Fruit fly (Drosophila melanogaster) whole organism, embryonic: Measurements from ENCODE around the gene H15.

ENCODE experiments used
- Antp ChIP-seq: fragments of 200-800 bp; sonication (Bioruptor generic); optimal IDR thresholded peaks from 3 replicates; lab custom pipeline; 2016; ENCODE audit warnings: missing biosample characterization, missing genetic modification characterization
- Atf6 ChIP-seq: fragments of 200-800 bp; sonication (Bioruptor generic); IDR thresholded peaks from 2 replicates; pipeline ENCODE4 v1.3.6; 2022; ENCODE audit warnings: missing biosample characterization, missing genetic modification characterization
- BtbVII ChIP-seq: fragments of 200-800 bp; sonication (Bioruptor generic); optimal IDR thresholded peaks from 3 replicates; lab custom pipeline; 2017; ENCODE audit warnings: missing biosample characterization, mild to moderate bottlenecking, missing genetic modification characterization
- CG10321 ChIP-seq: fragments of 200-800 bp; sonication (Bioruptor generic); IDR thresholded peaks from 2 replicates; pipeline ENCODE4 v1.3.6; 2022; ENCODE audit warnings: missing biosample characterization, missing genetic modification characterization
- CG10979 ChIP-seq: fragments of 200-800 bp; sonication (Bioruptor generic); optimal IDR thresholded peaks from 2 replicates; lab custom pipeline; 2018; ENCODE audit warnings: missing biosample characterization, mild to moderate bottlenecking, missing genetic modification characterization, moderate library complexity
- CG11093 ChIP-seq: fragments of 200-800 bp; sonication (Bioruptor generic); IDR thresholded peaks from 3 replicates; pipeline ENCODE4 v1.3.6; 2022; ENCODE audit warnings: missing biosample characterization, missing genetic modification characterization
- CG11695 ChIP-seq: fragments of 200-800 bp; sonication (Bioruptor generic); IDR thresholded peaks from 3 replicates; pipeline ENCODE4 v1.3.6; 2022; ENCODE audit warnings: missing biosample characterization, missing genetic modification characterization
- CG12155 ChIP-seq: fragments of 200-800 bp; sonication (Bioruptor generic); optimal IDR thresholded peaks from 3 replicates; lab custom pipeline; 2016; ENCODE audit warnings: missing biosample characterization, missing genetic modification characterization
- CG13624 ChIP-seq: fragments of 200-800 bp; sonication (Bioruptor generic); optimal IDR thresholded peaks from 2 replicates; lab custom pipeline; 2016; ENCODE audit warnings: missing biosample characterization, missing genetic modification characterization
- CG15073 ChIP-seq: fragments of 200-800 bp; sonication (Bioruptor generic); optimal IDR thresholded peaks from 2 replicates; lab custom pipeline; 2016; ENCODE audit warnings: missing biosample characterization, missing genetic modification characterization
- CG18011 ChIP-seq: fragments of 200-800 bp; sonication (Bioruptor generic); optimal IDR thresholded peaks from 2 replicates; lab custom pipeline; 2017; ENCODE audit warnings: missing biosample characterization, missing genetic modification characterization, mild to moderate bottlenecking, moderate library complexity, missing genotype
- CG2120 ChIP-seq: fragments of 200-800 bp; sonication (Bioruptor generic); optimal IDR thresholded peaks from 3 replicates; lab custom pipeline; 2016; ENCODE audit warnings: missing biosample characterization, missing genetic modification characterization
- CG2875 ChIP-seq: fragments of 200-800 bp; sonication (Bioruptor generic); optimal IDR thresholded peaks from 2 replicates; lab custom pipeline; 2017; ENCODE audit warnings: missing biosample characterization, mild to moderate bottlenecking, missing genetic modification characterization, missing genetic modification reagents
- CG34422 ChIP-seq: fragments of 200-800 bp; sonication (Bioruptor generic); IDR thresholded peaks from 3 replicates; pipeline ENCODE4 v1.3.6; 2022; ENCODE audit warnings: missing biosample characterization, missing genetic modification characterization
- CG4328 ChIP-seq: fragments of 200-800 bp; sonication (Bioruptor generic); optimal IDR thresholded peaks from 3 replicates; lab custom pipeline; 2017; ENCODE audit warnings: missing biosample characterization, missing genetic modification reagents, missing genetic modification characterization
- CG6683 ChIP-seq: fragments of 200-800 bp; sonication (Bioruptor generic); optimal IDR thresholded peaks from 2 replicates; lab custom pipeline; 2017; ENCODE audit warnings: missing biosample characterization, mild to moderate bottlenecking, missing genetic modification characterization, missing genetic modification reagents
- CG7987 ChIP-seq: fragments of 200-800 bp; sonication (Bioruptor generic); optimal IDR thresholded peaks from 2 replicates; lab custom pipeline; 2018; ENCODE audit warnings: missing biosample characterization, mild to moderate bottlenecking, missing genetic modification characterization, moderate library complexity
- CG8944 ChIP-seq: fragments of 200-800 bp; sonication (Bioruptor generic); optimal IDR thresholded peaks from 3 replicates; lab custom pipeline; 2016; ENCODE audit warnings: missing biosample characterization, missing genetic modification characterization
- CG9727 ChIP-seq: fragments of 200-800 bp; sonication (Bioruptor generic); optimal IDR thresholded peaks from 3 replicates; lab custom pipeline; 2017; ENCODE audit warnings: missing biosample characterization, mild to moderate bottlenecking, missing genetic modification characterization
- Doc2 ChIP-seq: fragments of 200-800 bp; sonication (Bioruptor generic); IDR thresholded peaks from 2 replicates; pipeline ENCODE4 v1.3.6; 2022; ENCODE audit warnings: missing biosample characterization, missing genetic modification characterization
- Dp ChIP-seq: fragments of 200-800 bp; sonication (Bioruptor generic); optimal IDR thresholded peaks from 2 replicates; lab custom pipeline; 2018; ENCODE audit warnings: missing biosample characterization, mild to moderate bottlenecking, missing genetic modification characterization, moderate library complexity
- Drgx ChIP-seq: fragments of 200-800 bp; sonication (Bioruptor generic); IDR thresholded peaks from 2 replicates; pipeline ENCODE4 v1.3.6; 2022; ENCODE audit warnings: missing biosample characterization, missing genetic modification characterization
- Elba2 ChIP-seq: fragments of 200-800 bp; sonication (Bioruptor generic); optimal IDR thresholded peaks from 3 replicates; lab custom pipeline; 2016; ENCODE audit warnings: missing biosample characterization, missing genetic modification characterization
- Hr3 ChIP-seq: fragments of 200-800 bp; sonication (Bioruptor generic); optimal IDR thresholded peaks from 3 replicates; lab custom pipeline; 2016; ENCODE audit warnings: missing biosample characterization, missing genetic modification characterization
- Jarid2 ChIP-seq: fragments of 200-800 bp; sonication (Bioruptor generic); optimal IDR thresholded peaks from 3 replicates; lab custom pipeline; 2017; ENCODE audit warnings: mild to moderate bottlenecking, missing biosample characterization, missing genetic modification reagents, missing genetic modification characterization
- Med ChIP-seq: fragments of 200-800 bp; sonication (Bioruptor generic); peaks from one replicate; lab custom pipeline; 2016; ENCODE audit warnings: missing biosample characterization, missing genetic modification characterization, mild to moderate bottlenecking, inconsistent platforms, moderate library complexity
- Meics ChIP-seq: fragments of 200-800 bp; sonication (Bioruptor generic); optimal IDR thresholded peaks from 2 replicates; lab custom pipeline; 2017; ENCODE audit warnings: missing biosample characterization, mild to moderate bottlenecking, missing genetic modification characterization
- NFAT ChIP-seq: fragments of 200-800 bp; sonication (Bioruptor generic); IDR thresholded peaks from 2 replicates; pipeline ENCODE4 v1.3.6; 2022; ENCODE audit warnings: missing biosample characterization, missing genetic modification characterization
- Poxn ChIP-seq: fragments of 200-800 bp; sonication (Bioruptor generic); IDR thresholded peaks from 2 replicates; pipeline ENCODE4 v1.3.6; 2022; ENCODE audit warnings: missing biosample characterization, missing genetic modification characterization
- Ravus ChIP-seq: fragments of 200-800 bp; sonication (Bioruptor generic); IDR thresholded peaks from 2 replicates; pipeline ENCODE4 v1.3.6; 2022; ENCODE audit warnings: missing biosample characterization, missing genetic modification characterization
- bcd ChIP-seq: fragments of 200-800 bp; sonication (Bioruptor generic); optimal IDR thresholded peaks from 2 replicates; lab custom pipeline; 2017; ENCODE audit warnings: missing biosample characterization, mild to moderate bottlenecking, missing genetic modification characterization
- bigmax ChIP-seq: fragments of 200-800 bp; sonication (Bioruptor generic); optimal IDR thresholded peaks from 2 replicates; lab custom pipeline; 2018; ENCODE audit warnings: missing biosample characterization, mild to moderate bottlenecking, missing genetic modification characterization
- dpn ChIP-seq, 2 experiments: fragments of 200-800 bp; sonication (Bioruptor generic); optimal IDR thresholded peaks; 3 replicates each; lab custom pipeline; 2016; ENCODE audit warnings: missing biosample characterization in 2 of 2, missing genetic modification characterization in 2 of 2
- emc ChIP-seq: fragments of 200-800 bp; sonication (Bioruptor generic); optimal IDR thresholded peaks from 2 replicates; lab custom pipeline; 2016; ENCODE audit warnings: missing biosample characterization, missing genetic modification characterization
- eyg ChIP-seq: fragments of 200-800 bp; sonication (Bioruptor generic); optimal IDR thresholded peaks from 3 replicates; lab custom pipeline; 2016; ENCODE audit warnings: missing biosample characterization, missing genetic modification characterization
- fd102C ChIP-seq: fragments of 200-800 bp; sonication (Bioruptor generic); optimal IDR thresholded peaks from 2 replicates; lab custom pipeline; 2018; ENCODE audit warnings: missing biosample characterization, mild to moderate bottlenecking, missing genetic modification characterization, moderate library complexity
- fru ChIP-seq: fragments of >200 bp; optimal IDR thresholded peaks from 2 replicates; lab custom pipeline; 2017
- grn ChIP-seq: fragments of 200-800 bp; sonication (Bioruptor generic); optimal IDR thresholded peaks from 3 replicates; lab custom pipeline; 2017; ENCODE audit warnings: missing biosample characterization, missing genetic modification characterization
- hkb ChIP-seq, 2 experiments: fragments of 200-800 bp in 1 of 2; fragments of >200 bp in 1 of 2; sonication (Bioruptor generic) in 1 of 2; IDR thresholded peaks in 1 of 2; optimal IDR thresholded peaks in 1 of 2; 2 replicates each; pipeline versions ENCODE4 v1.3.6 to Lab custom; 2017 to 2022; ENCODE audit warnings: missing biosample characterization in 1 of 2, missing genetic modification characterization in 1 of 2
- inv ChIP-seq: fragments of 200-800 bp; sonication (Bioruptor generic); IDR thresholded peaks from 2 replicates; pipeline ENCODE4 v1.3.6; 2022; ENCODE audit warnings: missing biosample characterization, missing genetic modification characterization; ENCODE audit not compliant: partially characterized antibody
- ken ChIP-seq: fragments of 200-800 bp; sonication (Bioruptor generic); IDR thresholded peaks from 3 replicates; pipeline ENCODE4 v1.3.6; 2022; ENCODE audit warnings: missing biosample characterization, missing genetic modification characterization
- lmd ChIP-seq: fragments of 200-800 bp; sonication (Bioruptor generic); IDR thresholded peaks from 2 replicates; pipeline ENCODE4 v1.3.6; 2022; ENCODE audit warnings: missing biosample characterization, missing genetic modification characterization
- lov ChIP-seq, 2 experiments: fragments of 200-800 bp in 1 of 2; fragments of >200 bp in 1 of 2; sonication (Bioruptor generic) in 1 of 2; IDR thresholded peaks in 1 of 2; optimal IDR thresholded peaks in 1 of 2; 2 replicates in 1 of 2; 3 replicates in 1 of 2; pipeline versions ENCODE4 v1.3.6 to Lab custom; 2017 to 2022; ENCODE audit warnings: missing biosample characterization in 1 of 2, missing genetic modification characterization in 1 of 2
- maf-S ChIP-seq: fragments of 200-800 bp; sonication (Bioruptor generic); optimal IDR thresholded peaks from 2 replicates; lab custom pipeline; 2016; ENCODE audit warnings: missing biosample characterization, missing genetic modification characterization
- nau ChIP-seq: fragments of 200-800 bp; sonication (Bioruptor generic); optimal IDR thresholded peaks from 3 replicates; lab custom pipeline; 2017; ENCODE audit warnings: missing biosample characterization, mild to moderate bottlenecking, missing genetic modification characterization, missing genetic modification reagents
- odd ChIP-seq: fragments of 200-800 bp; sonication (Bioruptor generic); optimal IDR thresholded peaks from 2 replicates; lab custom pipeline; 2017; ENCODE audit warnings: missing biosample characterization, mild to moderate bottlenecking, missing genetic modification characterization
- peb ChIP-seq: fragments of 200-800 bp; sonication (Bioruptor generic); IDR thresholded peaks from 2 replicates; pipeline ENCODE4 v1.3.6; 2022; ENCODE audit warnings: missing biosample characterization, missing genetic modification characterization
- sens ChIP-seq: fragments of 200-800 bp; sonication (Bioruptor generic); peaks from one replicate; lab custom pipeline; 2016; ENCODE audit warnings: missing biosample characterization, missing genetic modification characterization
- toy ChIP-seq: fragments of 200-800 bp; sonication (Bioruptor generic); IDR thresholded peaks from 2 replicates; pipeline ENCODE4 v1.3.6; 2022; ENCODE audit warnings: missing biosample characterization, missing genetic modification characterization
- twi ChIP-seq: fragments of 200-800 bp; optimal IDR thresholded peaks from 2 replicates; lab custom pipeline; 2019; ENCODE audit warnings: missing biosample characterization, mild to moderate bottlenecking, missing genetic modification characterization, moderate library complexity
- vnd ChIP-seq: fragments of 200-800 bp; sonication (Bioruptor generic); IDR thresholded peaks from 3 replicates; pipeline ENCODE4 v1.3.6; 2022; ENCODE audit warnings: missing biosample characterization, missing genetic modification characterization; ENCODE audit not compliant: partially characterized antibody
- zen ChIP-seq: fragments of 200-800 bp; sonication (Bioruptor generic); optimal IDR thresholded peaks from 3 replicates; lab custom pipeline; 2018; ENCODE audit warnings: missing biosample characterization, mild to moderate bottlenecking, missing genetic modification characterization, moderate library complexity

Gene H15

DNA sequence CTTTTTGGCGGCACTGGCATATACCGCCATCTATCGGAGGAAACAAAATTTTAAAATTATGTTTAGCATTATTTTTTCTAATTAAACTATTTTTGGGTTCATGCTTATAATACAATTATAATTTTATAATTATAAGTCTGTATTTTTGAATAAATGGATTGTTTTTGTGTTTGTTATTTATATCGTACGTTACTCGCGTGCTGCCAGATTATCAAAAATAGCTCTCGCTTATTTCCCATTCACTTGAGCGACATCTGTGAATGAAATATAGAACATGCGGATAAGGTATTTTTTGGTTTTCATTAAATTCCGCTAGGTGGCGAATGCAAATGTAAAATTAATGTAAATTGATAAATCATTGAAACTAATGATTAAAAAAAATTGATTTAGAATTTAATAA, 38.2 kb upstream of the H15 start (continued):
- TF ChIP-seq CG10321 (GFP tag; lab: Robert Waterston, UW) (no peak), odd (no peak), CG13624 (GFP tag; lab: Kevin White, UChicago) (no peak), Doc2 (no peak), vnd (GFP tag; lab: Robert Waterston, UW) (no peak), emc (GFP tag; lab: Kevin White, UChicago) (no peak), Poxn (no peak), CG18011 (no peak), BtbVII (GFP tag; lab: Kevin White, UChicago) (no peak), CG8944 (GFP tag; lab: Kevin White, UChicago) (no peak), CG9727 (GFP tag; lab: Kevin White, UChicago) (no peak), CG7987 (no peak), eyg (GFP tag; lab: Kevin White, UChicago) (no peak), fd102C (GFP tag; lab: Kevin White, UChicago) (no peak), lmd (no peak), Elba2 (no peak), CG6683 (GFP tag; lab: Kevin White, UChicago) (no peak), zen (tag; lab: Kevin White, UChicago) (no peak), sens (no peak), CG11093 (GFP tag; lab: Robert Waterston, UW) (no peak), grn (GFP tag; lab: Kevin White, UChicago) (no peak), bigmax (GFP tag; lab: Kevin White, UChicago) (no peak), Meics (no peak), Antp (no peak), CG2875 (GFP tag; lab: Kevin White, UChicago) (no peak), twi (tag; lab: Kevin White, UChicago) (no peak), lov (optimal IDR thresholded peaks at IDR 0.05; lab: Kevin White, UChicago) (no peak), lov (GFP tag; IDR thresholded peaks at IDR 0.05; lab: Robert Waterston, UW) (no peak), Hr3 (GFP tag; lab: Kevin White, UChicago) (peak; percentile 32), CG11695 (GFP tag; lab: Robert Waterston, UW) (no peak), CG4328 (GFP tag; lab: Kevin White, UChicago) (no peak), bcd (no peak), Jarid2 (GFP tag; lab: Kevin White, UChicago) (no peak), toy (no peak), dpn (GFP tag; optimal IDR thresholded peaks at IDR 0.05; lab: Kevin White, UChicago) (no peak), CG12155 (GFP tag; lab: Kevin White, UChicago) (no peak), nau (GFP tag; lab: Kevin White, UChicago) (no peak), CG10979 (tag; lab: Kevin White, UChicago) (peak; percentile 18), Med (GFP tag; lab: Kevin White, UChicago) (peak; percentile 16), NFAT (no peak), Ravus (GFP tag; lab: Robert Waterston, UW) (no peak), ken (no peak), maf-S (GFP tag; lab: Kevin White, UChicago) (no peak), Dp (GFP tag; lab: Kevin White, UChicago) (peak; percentile 2), CG2120 (GFP tag; lab: Kevin White, UChicago) (no peak), fru (no peak), CG34422 (GFP tag; lab: Robert Waterston, UW) (no peak), hkb (optimal IDR thresholded peaks at IDR 0.05; lab: Kevin White, UChicago) (no peak), hkb (GFP tag; IDR thresholded peaks at IDR 0.05; lab: Robert Waterston, UW) (no peak), CG15073 (GFP tag; lab: Kevin White, UChicago) (no peak), peb (GFP tag; lab: Robert Waterston, UW) (no peak), inv (GFP tag; lab: Robert Waterston, UW) (no peak), Atf6 (GFP tag; lab: Robert Waterston, UW) (no peak), Drgx (GFP tag; lab: Robert Waterston, UW) (no peak)
